Fruit fly (Drosophila melanogaster) Kc167 (cell line): Measurements from ENCODE around the gene Duox.

Experiments used
- Sin3A ChIP-seq: fragments of >200 bp; optimal IDR thresholded peaks from 2 replicates; lab custom pipeline; 2018; ENCODE audit warnings: missing external identifiers
- h ChIP-seq: fragments of >200 bp; optimal IDR thresholded peaks from 3 replicates; lab custom pipeline; 2018; ENCODE audit warnings: missing external identifiers
- insv ChIP-seq: fragments of >200 bp; optimal IDR thresholded peaks from 3 replicates; lab custom pipeline; 2018; ENCODE audit warnings: missing external identifiers
- psq ChIP-seq: fragments of >200 bp; optimal IDR thresholded peaks from 2 replicates; lab custom pipeline; 2017; ENCODE audit warnings: missing external identifiers

dm6 chr2L:2874542-2875194 lies 44.6 kb upstream of the Duox start, which contains the start of gene CG8814:
- no peak for TF ChIP-seq insv (lab: Kevin White, UChicago)
- no peak for TF ChIP-seq h (lab: Kevin White, UChicago)
- TF ChIP-seq psq (lab: Kevin White, UChicago) = no peak
- no peak for TF ChIP-seq Sin3A (lab: Kevin White, UChicago)
